Fruit fly (Drosophila melanogaster) whole organism, pupa: ENCODE results near the gene Pep.
A peak's percentile ranks its signal among the peaks of the same experiment; 100 is the strongest.

ENCODE experiments used
- CG12605 ChIP-seq: fragments of 200-800 bp; sonication (Bioruptor generic); IDR thresholded peaks from 2 replicates; pipeline ENCODE4 v1.3.6; 2022; ENCODE audit warnings: missing biosample characterization, missing genetic modification characterization
- CG13204 ChIP-seq: fragments of 200-800 bp; sonication (Bioruptor generic); optimal IDR thresholded peaks from 2 replicates; lab custom pipeline; 2018; ENCODE audit warnings: missing biosample characterization, mild to moderate bottlenecking, missing genetic modification characterization, moderate library complexity
- CG14655 ChIP-seq: fragments of 200-800 bp; sonication (Bioruptor generic); optimal IDR thresholded peaks from 3 replicates; lab custom pipeline; 2017; ENCODE audit warnings: mild to moderate bottlenecking, missing biosample characterization, missing genetic modification reagents, missing genetic modification characterization
- CG15710 ChIP-seq: fragments of 200-800 bp; sonication (Bioruptor generic); optimal IDR thresholded peaks from 2 replicates; lab custom pipeline; 2018; ENCODE audit warnings: missing biosample characterization, mild to moderate bottlenecking, missing genetic modification characterization, moderate library complexity
- CG17806 ChIP-seq: fragments of 200-800 bp; sonication (Bioruptor generic); optimal IDR thresholded peaks from 2 replicates; lab custom pipeline; 2018; ENCODE audit warnings: missing biosample characterization, mild to moderate bottlenecking, missing genetic modification characterization, moderate library complexity
- CG32121 ChIP-seq: fragments of 200-800 bp; sonication (Bioruptor generic); IDR thresholded peaks from 2 replicates; pipeline ENCODE4 v1.3.6; 2022; ENCODE audit warnings: missing biosample characterization, missing genetic modification characterization
- CG34367 ChIP-seq: fragments of 200-800 bp; sonication (Bioruptor generic); optimal IDR thresholded peaks from 2 replicates; lab custom pipeline; 2018; ENCODE audit warnings: missing biosample characterization, mild to moderate bottlenecking, missing genetic modification characterization
- CG4496 ChIP-seq: fragments of 200-800 bp; sonication (Bioruptor generic); IDR thresholded peaks from 3 replicates; pipeline ENCODE4 v1.3.6; 2022; ENCODE audit warnings: missing biosample characterization, missing genetic modification characterization
- CG8159 ChIP-seq: fragments of 200-800 bp; sonication (Bioruptor generic); optimal IDR thresholded peaks from 3 replicates; lab custom pipeline; 2018; ENCODE audit warnings: missing biosample characterization, mild to moderate bottlenecking, missing genetic modification characterization, moderate library complexity
- CG8301 ChIP-seq: fragments of 200-800 bp; sonication (Bioruptor generic); optimal IDR thresholded peaks from 2 replicates; lab custom pipeline; 2018; ENCODE audit warnings: missing biosample characterization, mild to moderate bottlenecking, missing genetic modification characterization
- CG9948 ChIP-seq: fragments of 200-800 bp; sonication (Bioruptor generic); optimal IDR thresholded peaks from 2 replicates; lab custom pipeline; 2018; ENCODE audit warnings: missing biosample characterization, mild to moderate bottlenecking, missing genetic modification characterization, moderate library complexity
- D1 ChIP-seq: fragments of 200-800 bp; sonication (Bioruptor generic); optimal IDR thresholded peaks from 2 replicates; lab custom pipeline; 2018; ENCODE audit warnings: missing biosample characterization, mild to moderate bottlenecking, missing genetic modification characterization, moderate library complexity
- EcR ChIP-seq: fragments of 200-800 bp; sonication (Bioruptor generic); optimal IDR thresholded peaks from 3 replicates; lab custom pipeline; 2019; ENCODE audit warnings: missing biosample characterization, missing genetic modification characterization, mild to moderate bottlenecking, moderate library complexity, missing genetic modification reagents
- Ets98B ChIP-seq: fragments of 200-800 bp; sonication (Bioruptor generic); IDR thresholded peaks from 2 replicates; pipeline ENCODE4 v1.3.6; 2022; ENCODE audit warnings: missing biosample characterization, missing genetic modification characterization
- Pif1A ChIP-seq: fragments of 200-800 bp; sonication (Bioruptor generic); optimal IDR thresholded peaks from 3 replicates; lab custom pipeline; 2016; ENCODE audit warnings: missing biosample characterization, missing genetic modification characterization
- Pif1B ChIP-seq: fragments of 200-800 bp; sonication (Bioruptor generic); optimal IDR thresholded peaks from 3 replicates; lab custom pipeline; 2016; ENCODE audit warnings: missing biosample characterization, missing genetic modification characterization
- Snoo ChIP-seq: fragments of 200-800 bp; sonication (Bioruptor generic); optimal IDR thresholded peaks from 3 replicates; lab custom pipeline; 2017; ENCODE audit warnings: missing biosample characterization, mild to moderate bottlenecking, missing genetic modification characterization, inconsistent platforms
- fd96Ca ChIP-seq: fragments of 200-800 bp; sonication (Bioruptor generic); IDR thresholded peaks from 3 replicates; pipeline ENCODE4 v1.3.6; 2022; ENCODE audit warnings: missing biosample characterization, missing genetic modification characterization
- gl ChIP-seq: fragments of 200-800 bp; sonication (Bioruptor generic); optimal IDR thresholded peaks from 2 replicates; lab custom pipeline; 2018; ENCODE audit warnings: missing biosample characterization, mild to moderate bottlenecking, missing genetic modification characterization

Gene Pep

DNA sequence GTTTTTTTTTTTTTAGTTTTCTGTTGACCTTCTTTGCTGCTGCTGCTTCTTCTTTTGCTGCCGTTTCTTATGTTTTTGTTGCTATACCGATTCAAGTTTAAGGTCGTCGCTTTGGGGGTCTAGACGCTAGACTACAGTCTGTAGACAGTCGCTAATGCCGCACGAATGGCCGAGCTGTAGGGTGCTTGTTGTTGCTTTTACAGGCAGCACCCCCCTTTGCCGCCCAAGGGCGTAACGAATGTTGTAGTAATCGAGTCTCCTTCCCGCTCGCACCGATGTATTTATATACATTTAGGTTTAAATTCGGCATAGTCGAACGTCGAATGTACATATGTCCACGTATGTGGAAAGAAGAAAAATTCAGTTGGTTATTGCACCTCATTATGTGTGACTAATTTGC lies 39.9 kb downstream of the Pep start:
- TF ChIP-seq CG8301 (no peak), fd96Ca (GFP tag; lab: Robert Waterston, UW) (no peak), CG14655 (GFP tag; lab: Kevin White, UChicago) (no peak), CG12605 (GFP tag; lab: Robert Waterston, UW) (no peak), CG15710 (no peak)

DNA sequence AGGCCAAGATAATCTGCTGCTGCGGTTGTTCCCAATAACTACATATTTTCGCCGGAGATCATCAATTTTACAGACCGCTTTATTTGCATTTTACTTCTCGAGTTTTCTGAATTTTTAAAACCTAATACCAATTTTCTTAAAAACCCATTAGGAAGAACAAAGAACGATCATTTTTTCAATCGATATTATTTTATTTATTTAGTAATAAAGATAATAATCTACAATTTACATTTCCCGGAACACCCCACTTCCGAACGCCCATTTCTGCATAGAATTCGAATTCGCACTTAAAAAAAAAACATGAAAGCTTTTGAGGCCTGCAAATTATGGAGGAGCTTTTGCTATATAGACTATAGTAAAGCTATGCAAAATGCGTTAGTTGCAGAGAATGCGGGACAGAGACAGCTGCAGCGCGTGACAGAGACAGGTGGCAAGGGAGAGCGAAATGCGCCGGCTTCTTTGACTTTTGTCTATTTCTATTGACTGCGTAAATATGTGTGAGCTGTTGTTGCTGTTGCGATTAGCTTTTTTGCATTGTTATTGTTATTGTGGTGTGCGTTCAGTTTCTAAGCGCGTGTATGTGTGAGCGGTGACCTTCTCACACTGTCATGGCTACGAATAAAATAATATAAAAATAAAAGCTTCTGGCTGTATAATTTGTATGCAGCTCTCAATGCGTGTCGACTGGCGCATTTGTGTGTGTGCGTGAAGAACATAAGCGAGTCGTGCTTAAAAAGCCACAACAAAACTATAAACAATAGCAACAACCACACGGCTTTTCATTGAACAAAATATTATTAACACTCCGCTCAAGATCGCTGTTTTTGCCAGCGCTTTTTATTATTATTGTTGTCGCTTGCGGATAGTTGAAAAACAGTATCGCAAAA lies 41.1 kb downstream of the Pep start:
- peak; percentile 60 for TF ChIP-seq CG32121
- peak; percentile 32 for TF ChIP-seq CG15710
- TF ChIP-seq CG14655 (GFP tag; lab: Kevin White, UChicago), result peak; percentile 25
- TF ChIP-seq CG17806 (tag; lab: Kevin White, UChicago), result peak; percentile 6
- TF ChIP-seq gl (tag; lab: Kevin White, UChicago), result no peak
- peak; percentile 15; the same call in 2 of the 3 replicates for TF ChIP-seq CG4496 (GFP tag; lab: Robert Waterston, UW)
- peak; percentile 21 for TF ChIP-seq Ets98B (GFP tag; lab: Robert Waterston, UW)
- TF ChIP-seq fd96Ca (GFP tag; lab: Robert Waterston, UW), result peak; percentile 43; the same call in 1 of the 3 replicates
- TF ChIP-seq CG12605 (GFP tag; lab: Robert Waterston, UW), result no peak

DNA sequence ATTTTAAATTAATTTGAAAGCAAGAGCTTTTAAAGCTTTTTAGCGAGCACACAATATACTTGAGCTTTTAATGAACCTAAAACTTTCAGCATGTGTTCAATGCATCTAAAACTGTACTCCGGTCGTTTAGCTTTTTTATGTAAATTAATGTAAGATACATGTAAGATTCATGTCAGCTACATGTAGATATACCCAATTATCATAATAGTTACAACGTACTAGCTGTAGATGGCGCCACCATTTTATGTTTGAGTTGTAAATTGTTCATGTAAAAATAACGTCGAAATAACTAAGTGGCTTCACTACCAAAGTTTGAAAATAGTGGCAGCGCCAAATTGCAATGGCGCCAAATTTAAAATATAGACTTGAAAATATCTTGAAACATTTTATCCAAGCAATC lies 47.9 kb downstream of the Pep start:
- TF ChIP-seq EcR (GFP tag; lab: Kevin White, UChicago), result no peak
- peak; percentile 25 for TF ChIP-seq CG8301
- peak; percentile 47 for TF ChIP-seq CG8159 (tag; lab: Kevin White, UChicago)
- TF ChIP-seq Pif1A (GFP tag; lab: Kevin White, UChicago), result no peak
- TF ChIP-seq gl (tag; lab: Kevin White, UChicago), result no peak
- TF ChIP-seq Ets98B (GFP tag; lab: Robert Waterston, UW), result no peak

DNA sequence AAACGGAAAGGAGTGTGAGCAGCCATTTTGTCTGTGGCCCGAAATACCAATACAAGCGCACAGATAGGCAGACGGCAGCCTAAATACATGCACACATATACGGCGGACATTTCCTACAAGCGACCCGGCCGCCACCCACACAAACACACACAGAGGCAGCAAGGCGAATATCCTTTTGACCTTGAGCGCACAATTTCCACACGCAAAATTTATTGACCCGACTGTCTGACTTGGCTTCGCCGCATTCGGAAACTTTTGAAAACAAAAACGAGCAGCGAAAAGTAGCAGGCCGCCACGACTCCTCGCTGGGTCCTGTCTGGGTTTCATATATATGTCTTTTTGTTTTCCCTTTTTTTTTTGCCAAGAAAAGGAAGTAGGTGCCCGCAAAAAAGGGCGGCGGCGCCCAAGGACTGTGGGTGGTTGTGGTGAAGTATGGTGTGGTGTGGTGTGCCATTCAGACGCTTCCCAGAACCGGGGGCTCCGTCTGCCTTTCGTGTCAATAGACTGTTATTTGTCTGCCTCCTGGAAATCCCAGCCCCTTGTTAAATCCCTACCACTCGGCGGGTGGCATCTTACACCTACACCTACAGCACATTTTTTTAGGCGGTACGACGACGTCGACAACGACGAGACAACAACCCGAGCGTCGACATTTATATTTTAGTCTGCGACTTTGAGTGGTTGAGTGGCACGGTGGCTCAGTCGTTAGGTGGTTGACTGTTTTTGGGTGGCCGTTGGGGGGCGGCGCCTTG lies 48.9 kb downstream of the Pep start:
- TF ChIP-seq Pif1B (GFP tag; lab: Kevin White, UChicago), result no peak
- peak; percentile 32 for TF ChIP-seq EcR (GFP tag; lab: Kevin White, UChicago)
- TF ChIP-seq CG4496 (GFP tag; lab: Robert Waterston, UW), result no peak
- TF ChIP-seq CG13204 (GFP tag; lab: Kevin White, UChicago), result peak; percentile 53

DNA sequence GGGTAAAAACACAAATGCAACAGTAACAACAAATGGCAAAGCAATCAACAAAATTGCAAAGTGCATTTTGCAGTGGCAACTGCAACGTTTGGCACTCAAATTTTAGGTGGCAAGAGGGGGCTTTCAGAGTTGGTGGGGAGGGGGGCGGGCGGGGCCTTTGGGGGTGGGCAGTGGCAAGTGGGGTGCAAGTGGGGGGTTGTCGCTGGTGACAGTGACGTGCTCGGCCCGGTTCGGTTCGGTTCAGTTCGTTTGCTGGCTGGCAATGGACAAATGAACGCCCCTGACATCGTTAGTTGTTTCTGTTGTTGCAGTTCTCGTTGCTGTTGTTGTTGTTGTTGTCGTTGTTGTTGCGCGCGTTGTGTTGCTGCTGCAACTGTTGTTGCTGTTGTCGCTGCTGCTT lies 51.7 kb downstream of the Pep start:
- TF ChIP-seq fd96Ca (GFP tag; lab: Robert Waterston, UW), result peak; percentile 52; the same call in 1 of the 3 replicates
- TF ChIP-seq CG32121, result peak; percentile 65
- 0 out of 3 replicates have a peak, but pooled peaks have one; percentile 31 for TF ChIP-seq CG4496 (GFP tag; lab: Robert Waterston, UW)
- no peak for TF ChIP-seq CG9948 (tag; lab: Kevin White, UChicago)
- TF ChIP-seq D1 (tag; lab: Kevin White, UChicago), result no peak
- TF ChIP-seq CG13204 (GFP tag; lab: Kevin White, UChicago), result peak; percentile 34
- no peak for TF ChIP-seq gl (tag; lab: Kevin White, UChicago)
- peak; percentile 27; the same call in 1 of the 2 replicates for TF ChIP-seq Ets98B (GFP tag; lab: Robert Waterston, UW)
- TF ChIP-seq CG14655 (GFP tag; lab: Kevin White, UChicago), result no peak
- no peak for TF ChIP-seq CG17806 (tag; lab: Kevin White, UChicago)

DNA sequence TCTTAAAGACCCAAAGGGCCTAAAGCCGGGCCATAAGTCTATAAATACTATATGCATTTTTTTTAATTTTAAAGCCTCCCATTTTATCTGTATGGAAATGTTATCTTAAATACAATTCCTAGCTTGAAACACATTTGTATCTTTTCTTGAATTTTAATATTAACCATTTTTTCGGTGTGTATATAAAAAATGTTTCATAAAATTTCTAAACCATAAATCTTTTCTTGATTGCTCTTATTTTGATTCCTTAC lies 53.7 kb downstream of the Pep start:
- no peak for TF ChIP-seq Pif1A (GFP tag; lab: Kevin White, UChicago)
- no peak for TF ChIP-seq fd96Ca (GFP tag; lab: Robert Waterston, UW)
- peak; percentile 58 for TF ChIP-seq D1 (tag; lab: Kevin White, UChicago)
- no peak for TF ChIP-seq Snoo (tag; lab: Kevin White, UChicago)
- TF ChIP-seq CG17806 (tag; lab: Kevin White, UChicago), result peak; percentile 19
- TF ChIP-seq CG8159 (tag; lab: Kevin White, UChicago), result peak; percentile 55
- TF ChIP-seq CG9948 (tag; lab: Kevin White, UChicago), result peak; percentile 42
- peak; percentile 6 for TF ChIP-seq CG15710
- TF ChIP-seq, all 21 proteins: peak for 5

DNA sequence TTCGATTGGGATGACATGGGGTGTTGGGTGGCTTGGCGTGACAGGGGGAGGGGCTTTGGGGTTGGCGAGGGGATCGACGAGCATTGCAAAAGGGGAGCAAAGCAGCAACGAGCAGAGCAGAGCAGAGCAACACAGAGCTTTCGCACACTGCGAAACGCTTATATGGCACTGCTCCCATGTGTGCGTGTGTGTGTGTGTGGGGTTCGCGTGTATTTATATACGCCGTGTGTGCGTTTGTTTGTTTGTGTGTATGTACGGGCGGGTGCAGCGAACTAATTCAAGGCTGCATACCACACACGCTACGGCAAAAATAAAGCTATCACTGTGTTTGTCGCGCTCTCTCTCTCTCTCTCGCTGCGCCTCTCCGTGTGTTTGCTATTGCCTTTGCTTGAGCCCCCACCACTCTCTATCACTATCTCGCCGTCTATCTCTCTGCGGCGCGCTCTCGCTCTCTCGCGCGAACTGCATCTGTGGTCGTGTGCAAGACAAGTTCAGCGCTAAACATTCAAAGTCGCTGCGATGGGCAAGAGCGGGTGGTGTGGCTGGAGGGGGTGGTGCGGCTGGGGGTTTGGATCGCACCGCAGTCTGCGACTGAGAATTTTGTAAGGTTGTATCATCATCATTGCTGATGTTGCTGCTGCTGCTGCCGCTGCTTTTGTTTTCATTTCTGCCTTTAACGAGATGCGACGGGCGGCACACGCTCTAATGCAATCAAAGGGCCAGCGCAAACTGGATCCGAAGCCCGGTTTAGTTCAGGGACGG lies 54.2 kb downstream of the Pep start:
- TF ChIP-seq fd96Ca (GFP tag; lab: Robert Waterston, UW), result peak; percentile 54; the same call in 1 of the 3 replicates
- TF ChIP-seq CG4496 (GFP tag; lab: Robert Waterston, UW), result peak; percentile 68; the same call in 2 of the 3 replicates
- peak; percentile 97 for TF ChIP-seq CG13204 (GFP tag; lab: Kevin White, UChicago)
- no peak for TF ChIP-seq CG34367 (tag; lab: Kevin White, UChicago)
- peak; percentile 70; the same call in 1 of the 2 replicates for TF ChIP-seq Ets98B (GFP tag; lab: Robert Waterston, UW)
- no peak for TF ChIP-seq D1 (tag; lab: Kevin White, UChicago)
- peak; percentile 15; the same call in 1 of the 2 replicates for TF ChIP-seq CG12605 (GFP tag; lab: Robert Waterston, UW)
- TF ChIP-seq Snoo (tag; lab: Kevin White, UChicago), result peak; percentile 23
- peak; percentile 66; the same call in 1 of the 2 replicates for TF ChIP-seq CG32121
- TF ChIP-seq Pif1B (GFP tag; lab: Kevin White, UChicago), result no peak
- peak; percentile 100 for TF ChIP-seq EcR (GFP tag; lab: Kevin White, UChicago)
